Worm (Caenorhabditis elegans) whole organism, L4 larva: Measurements from ENCODE around the gene F26A1.7.

Source experiments
- ces-1 ChIP-seq: fragments of 150-350 bp; sonication (generic microtip); optimal IDR thresholded peaks from 4 replicates; lab custom pipeline; 2014; ENCODE audit warnings: missing biosample characterization, missing genetic modification reagents, missing genetic modification characterization
- nhr-6 ChIP-seq: fragments of 150-350 bp; optimal IDR thresholded peaks from 2 replicates; lab custom pipeline; 2014; ENCODE audit warnings: missing biosample characterization, missing genetic modification characterization
- nhr-76 ChIP-seq: fragments of 150-350 bp; optimal IDR thresholded peaks from 2 replicates; lab custom pipeline; 2014; ENCODE audit warnings: missing biosample characterization, missing genetic modification characterization
- unc-130 ChIP-seq: sonication (generic microtip); optimal IDR thresholded peaks from 2 replicates; lab custom pipeline; 2016; ENCODE audit warnings: missing genetic modification reagents, missing genetic modification characterization, missing compliant biosample characterization

- TF ChIP-seq nhr-76 (tag; lab: Kevin White, UChicago) = no peak
- no peak for TF ChIP-seq nhr-6 (tag; lab: Kevin White, UChicago)
- TF ChIP-seq ces-1 (GFP tag; lab: Kevin White, UChicago) = no peak
- TF ChIP-seq unc-130 = no peak
These were observed 2.4 kb upstream of the F26A1.7 start, which contains the start of gene F26A1.8 for ce11 chrIII:4822140-4822539.
